Fruit fly (Drosophila melanogaster) whole organism, embryonic: Measurements from ENCODE around the gene JMJD4.

ENCODE experiments used
- Abd-B ChIP-seq: fragments of 200-800 bp; sonication (Bioruptor generic); optimal IDR thresholded peaks from 2 replicates; lab custom pipeline; 2018; ENCODE audit warnings: missing biosample characterization, mild to moderate bottlenecking, missing genetic modification characterization, moderate library complexity
- C15 ChIP-seq: fragments of 200-800 bp; sonication (Bioruptor generic); IDR thresholded peaks from 3 replicates; pipeline ENCODE4 v1.3.6; 2022; ENCODE audit warnings: missing biosample characterization, missing genetic modification characterization
- CG10274 ChIP-seq: fragments of 200-800 bp; sonication (Bioruptor generic); optimal IDR thresholded peaks from 3 replicates; lab custom pipeline; 2017; ENCODE audit warnings: missing biosample characterization, mild to moderate bottlenecking, missing genetic modification characterization
- CG11085 ChIP-seq: fragments of 200-800 bp; sonication (Bioruptor generic); IDR thresholded peaks from 2 replicates; pipeline ENCODE4 v1.3.6; 2022; ENCODE audit warnings: missing biosample characterization, missing genetic modification characterization
- CG11247 ChIP-seq: fragments of 200-800 bp; sonication (Bioruptor generic); IDR thresholded peaks from 2 replicates; pipeline ENCODE4 v1.3.6; 2022; ENCODE audit warnings: missing biosample characterization, missing genetic modification characterization
- CG11398 ChIP-seq: fragments of 200-800 bp; sonication (Bioruptor generic); optimal IDR thresholded peaks from 2 replicates; lab custom pipeline; 2016; ENCODE audit warnings: missing biosample characterization, missing genetic modification characterization
- CG2202 ChIP-seq: fragments of 200-800 bp; sonication (Bioruptor generic); optimal IDR thresholded peaks from 2 replicates; lab custom pipeline; 2018; ENCODE audit warnings: missing biosample characterization, mild to moderate bottlenecking, missing genetic modification characterization
- CG2678 ChIP-seq: fragments of 200-800 bp; sonication (Bioruptor generic); optimal IDR thresholded peaks from 3 replicates; lab custom pipeline; 2019; ENCODE audit warnings: missing biosample characterization, mild to moderate bottlenecking, missing genetic modification characterization, moderate library complexity
- CG30431 ChIP-seq: fragments of 200-800 bp; sonication (Bioruptor generic); optimal IDR thresholded peaks from 2 replicates; lab custom pipeline; 2017; ENCODE audit warnings: missing biosample characterization, missing genetic modification characterization
- CG3847 ChIP-seq: fragments of 200-800 bp; sonication (Bioruptor generic); IDR thresholded peaks from 2 replicates; pipeline ENCODE4 v1.3.6; 2022; ENCODE audit warnings: missing biosample characterization, missing genetic modification characterization
- D ChIP-seq, 2 experiments: fragments of 200-800 bp in 1 of 2; fragments of >200 bp in 1 of 2; sonication (Bioruptor generic) in 1 of 2; optimal IDR thresholded peaks; 2 replicates in 1 of 2; 3 replicates in 1 of 2; lab custom pipeline; 2017; ENCODE audit warnings: mild to moderate bottlenecking in 1 of 2, missing biosample characterization in 1 of 2, missing genetic modification characterization in 1 of 2, missing genetic modification reagents in 1 of 2
- Dbx ChIP-seq: fragments of 200-800 bp; sonication (Bioruptor generic); IDR thresholded peaks from 3 replicates; pipeline ENCODE4 v1.3.6; 2022; ENCODE audit warnings: missing biosample characterization, missing genetic modification characterization
- Fer2 ChIP-seq: fragments of 200-800 bp; sonication (Bioruptor generic); optimal IDR thresholded peaks from 2 replicates; lab custom pipeline; 2018; ENCODE audit warnings: missing biosample characterization, mild to moderate bottlenecking, missing genetic modification characterization, moderate library complexity
- HLHmδ ChIP-seq: fragments of 200-800 bp; sonication (Bioruptor generic); optimal IDR thresholded peaks from 2 replicates; lab custom pipeline; 2018; ENCODE audit warnings: missing biosample characterization, mild to moderate bottlenecking, missing genetic modification characterization, moderate library complexity
- Hr3 ChIP-seq: fragments of 200-800 bp; sonication (Bioruptor generic); optimal IDR thresholded peaks from 3 replicates; lab custom pipeline; 2016; ENCODE audit warnings: missing biosample characterization, missing genetic modification characterization
- Nf-YC ChIP-seq: fragments of 200-800 bp; optimal IDR thresholded peaks from 3 replicates; lab custom pipeline; 2019; ENCODE audit warnings: missing biosample characterization, mild to moderate bottlenecking, missing genetic modification characterization, moderate library complexity
- Oaz ChIP-seq: fragments of 200-800 bp; sonication (Bioruptor generic); IDR thresholded peaks from 2 replicates; pipeline ENCODE4 v1.3.6; 2022; ENCODE audit warnings: missing biosample characterization, missing genetic modification characterization
- Ptx1 ChIP-seq: fragments of 200-800 bp; sonication (Bioruptor generic); IDR thresholded peaks from 2 replicates; pipeline ENCODE4 v1.3.6; 2022; ENCODE audit warnings: missing biosample characterization, missing genetic modification characterization
- Xbp1 ChIP-seq: fragments of 200-800 bp; sonication (Bioruptor generic); optimal IDR thresholded peaks from 3 replicates; lab custom pipeline; 2016; ENCODE audit warnings: missing biosample characterization, mild to moderate bottlenecking, missing genetic modification characterization
- Xrp1 ChIP-seq: fragments of 200-800 bp; sonication (Bioruptor generic); IDR thresholded peaks from 2 replicates; pipeline ENCODE4 v1.3.6; 2022; ENCODE audit warnings: missing biosample characterization, missing genetic modification characterization
- amos ChIP-seq: fragments of 200-800 bp; sonication (Bioruptor generic); IDR thresholded peaks from 2 replicates; pipeline ENCODE4 v1.3.6; 2022; ENCODE audit warnings: missing biosample characterization, missing genetic modification characterization; ENCODE audit not compliant: partially characterized antibody
- bbx ChIP-seq: fragments of 200-800 bp; sonication (Bioruptor generic); IDR thresholded peaks from 2 replicates; pipeline ENCODE4 v1.3.6; 2022; ENCODE audit warnings: missing biosample characterization, missing genetic modification characterization; ENCODE audit not compliant: partially characterized antibody
- bigmax ChIP-seq: fragments of 200-800 bp; sonication (Bioruptor generic); optimal IDR thresholded peaks from 2 replicates; lab custom pipeline; 2018; ENCODE audit warnings: missing biosample characterization, mild to moderate bottlenecking, missing genetic modification characterization
- dimm ChIP-seq: fragments of 200-800 bp; sonication (Bioruptor generic); IDR thresholded peaks from 2 replicates; pipeline ENCODE4 v1.3.6; 2022; ENCODE audit warnings: missing biosample characterization, missing genetic modification characterization
- dysf ChIP-seq: fragments of 200-800 bp; sonication (Bioruptor generic); IDR thresholded peaks from 3 replicates; pipeline ENCODE4 v1.3.6; 2022; ENCODE audit warnings: missing biosample characterization, missing genetic modification characterization
- eve ChIP-seq, 2 experiments: fragments of >200 bp; optimal IDR thresholded peaks; 2 replicates each; lab custom pipeline; 2017; ENCODE audit warnings: missing biosample characterization in 2 of 2, missing genetic modification characterization in 2 of 2
- gcm2 ChIP-seq: fragments of 200-800 bp; sonication (Bioruptor generic); optimal IDR thresholded peaks from 2 replicates; lab custom pipeline; 2016; ENCODE audit warnings: missing biosample characterization, missing genetic modification characterization
- grau ChIP-seq: fragments of 200-800 bp; optimal IDR thresholded peaks from 3 replicates; lab custom pipeline; 2019; ENCODE audit warnings: missing biosample characterization, mild to moderate bottlenecking, missing genetic modification characterization, moderate library complexity
- gro ChIP-seq: fragments of 200-800 bp; sonication (Bioruptor generic); optimal IDR thresholded peaks from 2 replicates; lab custom pipeline; 2016; ENCODE audit warnings: missing biosample characterization, missing genetic modification characterization
- lilli ChIP-seq: fragments of 200-800 bp; sonication (Bioruptor generic); optimal IDR thresholded peaks from 3 replicates; lab custom pipeline; 2016; ENCODE audit warnings: missing biosample characterization, missing genetic modification characterization
- nmo ChIP-seq: fragments of 200-800 bp; sonication (Bioruptor generic); optimal IDR thresholded peaks from 2 replicates; lab custom pipeline; 2018; ENCODE audit warnings: missing biosample characterization, mild to moderate bottlenecking, missing genetic modification characterization, moderate library complexity
- pita ChIP-seq: fragments of 200-800 bp; sonication (Bioruptor generic); optimal IDR thresholded peaks from 2 replicates; lab custom pipeline; 2017; ENCODE audit warnings: missing biosample characterization, mild to moderate bottlenecking, missing genetic modification characterization
- pum ChIP-seq: fragments of 200-800 bp; sonication (Bioruptor generic); optimal IDR thresholded peaks from 2 replicates; lab custom pipeline; 2016; ENCODE audit warnings: missing biosample characterization, missing genetic modification characterization
- ro ChIP-seq: fragments of 200-800 bp; sonication (Bioruptor generic); IDR thresholded peaks from 2 replicates; pipeline ENCODE4 v1.3.6; 2022; ENCODE audit warnings: missing biosample characterization, missing genetic modification characterization
- shn ChIP-seq: fragments of 200-800 bp; sonication (Bioruptor generic); optimal IDR thresholded peaks from 3 replicates; lab custom pipeline; 2016; ENCODE audit warnings: missing biosample characterization, missing genetic modification characterization
- unc-4 ChIP-seq: fragments of 200-800 bp; sonication (Bioruptor generic); IDR thresholded peaks from 2 replicates; pipeline ENCODE4 v1.3.6; 2022; ENCODE audit warnings: missing biosample characterization, missing genetic modification characterization; ENCODE audit not compliant: partially characterized antibody
- vfl ChIP-seq: fragments of 200-800 bp; sonication (Bioruptor generic); optimal IDR thresholded peaks from 2 replicates; lab custom pipeline; 2016; ENCODE audit warnings: missing biosample characterization, missing genetic modification characterization
- zen ChIP-seq: fragments of 200-800 bp; sonication (Bioruptor generic); optimal IDR thresholded peaks from 3 replicates; lab custom pipeline; 2018; ENCODE audit warnings: missing biosample characterization, mild to moderate bottlenecking, missing genetic modification characterization, moderate library complexity
- zen2 ChIP-seq: fragments of 200-800 bp; sonication (Bioruptor generic); IDR thresholded peaks from 3 replicates; pipeline ENCODE4 v1.3.6; 2022; ENCODE audit warnings: missing biosample characterization, missing genetic modification characterization; ENCODE audit not compliant: partially characterized antibody
- zfh1 ChIP-seq: fragments of 200-800 bp; sonication (Bioruptor generic); IDR thresholded peaks from 3 replicates; pipeline ENCODE4 v1.3.6; 2022; ENCODE audit warnings: missing biosample characterization, missing genetic modification characterization

JMJD4 gene

dm6 chr2L:18151134-18151825 lies 7.8 kb downstream of the JMJD4 start (continued):
- TF ChIP-seq zfh1 (peak; percentile 72), vfl (GFP tag; lab: Kevin White, UChicago) (peak; percentile 50), HLHmδ (GFP tag; lab: Kevin White, UChicago) (no peak), amos (peak; percentile 41; the same call in 1 of the 2 replicates), Oaz (GFP tag; lab: Robert Waterston, UW) (peak; percentile 46; the same call in 1 of the 2 replicates), gro (GFP tag; lab: Kevin White, UChicago) (no peak), Fer2 (tag; lab: Kevin White, UChicago) (no peak), eve (GFP tag; optimal IDR thresholded peaks at IDR 0.05; lab: Kevin White, UChicago) (no peak), CG2202 (tag; lab: Kevin White, UChicago) (no peak), Ptx1 (GFP tag; lab: Robert Waterston, UW) (peak; percentile 67), zen2 (GFP tag; lab: Robert Waterston, UW) (no peak), Dbx (GFP tag; lab: Robert Waterston, UW) (peak; percentile 73), CG10274 (GFP tag; lab: Kevin White, UChicago) (no peak), bigmax (GFP tag; lab: Kevin White, UChicago) (no peak), CG11085 (peak; percentile 39; the same call in 1 of the 2 replicates), Abd-B (GFP tag; lab: Kevin White, UChicago) (peak; percentile 48), CG3847 (peak; percentile 71), ro (GFP tag; lab: Robert Waterston, UW) (0 out of 2 replicates have a peak, but pooled peaks have one; percentile 10), Nf-YC (peak; percentile 46), pum (GFP tag; lab: Kevin White, UChicago) (peak; percentile 61), pita (GFP tag; lab: Kevin White, UChicago) (no peak), C15 (GFP tag; lab: Robert Waterston, UW) (no peak), Hr3 (GFP tag; lab: Kevin White, UChicago) (peak; percentile 2), CG30431 (GFP tag; lab: Kevin White, UChicago) (peak; percentile 38), CG11247 (peak; percentile 69; the same call in 1 of the 2 replicates), bbx (GFP tag; lab: Robert Waterston, UW) (peak; percentile 59), unc-4 (GFP tag; lab: Robert Waterston, UW) (0 out of 2 replicates have a peak, but pooled peaks have one; percentile 23), grau (tag; lab: Kevin White, UChicago) (peak; percentile 96), dimm (GFP tag; lab: Robert Waterston, UW) (no peak), CG2678 (tag; lab: Kevin White, UChicago) (no peak), zen (peak; percentile 58), dysf (GFP tag; lab: Robert Waterston, UW) (peak; percentile 72; the same call in 2 of the 3 replicates), gcm2 (GFP tag; lab: Kevin White, UChicago) (peak; percentile 13), shn (GFP tag; lab: Kevin White, UChicago) (peak; percentile 64), CG11398 (GFP tag; lab: Kevin White, UChicago) (peak; percentile 39), Xbp1 (GFP tag; lab: Kevin White, UChicago) (peak; percentile 46), nmo (GFP tag; lab: Kevin White, UChicago) (peak; percentile 48), D (optimal IDR thresholded peaks at IDR 0.05; lab: Kevin White, UChicago) (no peak), D (GFP tag; optimal IDR thresholded peaks at IDR 0.05; lab: Kevin White, UChicago) (peak; percentile 13), Xrp1 (GFP tag; lab: Robert Waterston, UW) (peak; percentile 50; the same call in 1 of the 2 replicates), lilli (GFP tag; lab: Kevin White, UChicago) (peak; percentile 65)
